Fruit fly (Drosophila melanogaster) whole organism, embryonic: ENCODE measurements around the gene CG7728.

Experiments used
- B-H2 ChIP-seq: fragments of 200-800 bp; sonication (Bioruptor generic); optimal IDR thresholded peaks from 2 replicates; lab custom pipeline; 2018; ENCODE audit warnings: missing biosample characterization, mild to moderate bottlenecking, missing genetic modification characterization
- Bdp1 ChIP-seq: fragments of 200-800 bp; sonication (Bioruptor generic); optimal IDR thresholded peaks from 3 replicates; lab custom pipeline; 2016; ENCODE audit warnings: missing biosample characterization, missing genetic modification characterization
- CG10462 ChIP-seq: fragments of 200-800 bp; sonication (Bioruptor generic); optimal IDR thresholded peaks from 2 replicates; lab custom pipeline; 2016; ENCODE audit warnings: missing biosample characterization, missing genetic modification characterization
- CG12071 ChIP-seq: fragments of 200-800 bp; sonication (Bioruptor generic); optimal IDR thresholded peaks from 3 replicates; lab custom pipeline; 2018; ENCODE audit warnings: missing biosample characterization, mild to moderate bottlenecking, missing genetic modification characterization
- CG12299 ChIP-seq: fragments of 200-800 bp; sonication (Bioruptor generic); optimal IDR thresholded peaks from 2 replicates; lab custom pipeline; 2018; ENCODE audit warnings: missing biosample characterization, mild to moderate bottlenecking, missing genetic modification characterization
- CG12659 ChIP-seq: fragments of 200-800 bp; sonication (Bioruptor generic); optimal IDR thresholded peaks from 3 replicates; lab custom pipeline; 2017; ENCODE audit warnings: mild to moderate bottlenecking, missing biosample characterization, missing genetic modification reagents, missing genetic modification characterization
- CG12942 ChIP-seq: fragments of 200-800 bp; sonication (Bioruptor generic); optimal IDR thresholded peaks from 3 replicates; lab custom pipeline; 2016; ENCODE audit warnings: missing biosample characterization, missing genetic modification characterization
- CG15011 ChIP-seq: fragments of 200-800 bp; sonication (Bioruptor generic); optimal IDR thresholded peaks from 3 replicates; lab custom pipeline; 2018; ENCODE audit warnings: missing biosample characterization, mild to moderate bottlenecking, missing genetic modification characterization
- CG17359 ChIP-seq: fragments of 200-800 bp; sonication (Bioruptor generic); optimal IDR thresholded peaks from 3 replicates; lab custom pipeline; 2018; ENCODE audit warnings: missing biosample characterization, mild to moderate bottlenecking, missing genetic modification characterization, moderate library complexity
- CG18011 ChIP-seq: fragments of 200-800 bp; sonication (Bioruptor generic); optimal IDR thresholded peaks from 2 replicates; lab custom pipeline; 2017; ENCODE audit warnings: missing biosample characterization, missing genetic modification characterization, mild to moderate bottlenecking, moderate library complexity, missing genotype
- CG30431 ChIP-seq: fragments of 200-800 bp; sonication (Bioruptor generic); optimal IDR thresholded peaks from 2 replicates; lab custom pipeline; 2017; ENCODE audit warnings: missing biosample characterization, missing genetic modification characterization
- CG31224 ChIP-seq: fragments of 200-800 bp; sonication (Bioruptor generic); IDR thresholded peaks from 2 replicates; pipeline ENCODE4 v1.3.6; 2022; ENCODE audit warnings: missing biosample characterization, missing genetic modification characterization
- CG4707 ChIP-seq: fragments of 200-800 bp; sonication (Bioruptor generic); optimal IDR thresholded peaks from 2 replicates; lab custom pipeline; 2018; ENCODE audit warnings: missing biosample characterization, mild to moderate bottlenecking, missing genetic modification characterization, moderate library complexity
- CG5245 ChIP-seq: fragments of 200-800 bp; sonication (Bioruptor generic); optimal IDR thresholded peaks from 3 replicates; lab custom pipeline; 2016; ENCODE audit warnings: missing biosample characterization, missing genetic modification characterization
- CG6689 ChIP-seq: fragments of 200-800 bp; sonication (Bioruptor generic); IDR thresholded peaks from 2 replicates; pipeline ENCODE4 v1.3.6; 2022; ENCODE audit warnings: missing biosample characterization, missing genetic modification characterization
- CG8089 ChIP-seq: fragments of 200-800 bp; sonication (Bioruptor generic); optimal IDR thresholded peaks from 3 replicates; lab custom pipeline; 2016; ENCODE audit warnings: missing biosample characterization, missing genetic modification characterization
- CG8765 ChIP-seq: fragments of 200-800 bp; sonication (Bioruptor generic); IDR thresholded peaks from 2 replicates; pipeline ENCODE4 v1.3.6; 2022; ENCODE audit warnings: missing biosample characterization, missing genetic modification characterization
- CG9797 ChIP-seq: fragments of 200-800 bp; sonication (Bioruptor generic); optimal IDR thresholded peaks from 3 replicates; lab custom pipeline; 2018; ENCODE audit warnings: missing biosample characterization, mild to moderate bottlenecking, missing genetic modification characterization
- Dbx ChIP-seq: fragments of 200-800 bp; sonication (Bioruptor generic); IDR thresholded peaks from 3 replicates; pipeline ENCODE4 v1.3.6; 2022; ENCODE audit warnings: missing biosample characterization, missing genetic modification characterization
- GATAe ChIP-seq: fragments of 200-800 bp; sonication (Bioruptor generic); conservative IDR thresholded peaks from 2 replicates; pipeline ENCODE4 v1.3.6; 2022; ENCODE audit warnings: missing biosample characterization, missing genetic modification characterization
- Lpt ChIP-seq: fragments of >200 bp; optimal IDR thresholded peaks from 2 replicates; lab custom pipeline; 2018; ENCODE audit warnings: missing biosample characterization, missing genetic modification characterization
- Meics ChIP-seq: fragments of 200-800 bp; sonication (Bioruptor generic); optimal IDR thresholded peaks from 2 replicates; lab custom pipeline; 2017; ENCODE audit warnings: missing biosample characterization, mild to moderate bottlenecking, missing genetic modification characterization
- NC2α ChIP-seq: fragments of 200-800 bp; sonication (Bioruptor generic); optimal IDR thresholded peaks from 2 replicates; lab custom pipeline; 2016; ENCODE audit warnings: missing biosample characterization, missing genetic modification characterization
- Poxn ChIP-seq: fragments of 200-800 bp; sonication (Bioruptor generic); IDR thresholded peaks from 2 replicates; pipeline ENCODE4 v1.3.6; 2022; ENCODE audit warnings: missing biosample characterization, missing genetic modification characterization
- Rx ChIP-seq: fragments of 200-800 bp; sonication (Bioruptor generic); IDR thresholded peaks from 2 replicates; pipeline ENCODE4 v1.3.6; 2022; ENCODE audit warnings: missing biosample characterization, missing genetic modification characterization
- TFAM ChIP-seq: fragments of 200-800 bp; sonication (Bioruptor generic); optimal IDR thresholded peaks from 2 replicates; lab custom pipeline; 2017; ENCODE audit warnings: missing biosample characterization, missing genetic modification characterization, inconsistent platforms
- Usf ChIP-seq: fragments of 200-800 bp; sonication (Bioruptor generic); optimal IDR thresholded peaks from 2 replicates; lab custom pipeline; 2017; ENCODE audit warnings: missing genotype, missing biosample characterization, missing genetic modification characterization
- Vsx1 ChIP-seq: fragments of 200-800 bp; sonication (Bioruptor generic); optimal IDR thresholded peaks from 2 replicates; lab custom pipeline; 2017; ENCODE audit warnings: missing biosample characterization, mild to moderate bottlenecking, missing genetic modification characterization, missing genetic modification reagents
- bbx ChIP-seq: fragments of 200-800 bp; sonication (Bioruptor generic); IDR thresholded peaks from 2 replicates; pipeline ENCODE4 v1.3.6; 2022; ENCODE audit warnings: missing biosample characterization, missing genetic modification characterization; ENCODE audit not compliant: partially characterized antibody
- bigmax ChIP-seq: fragments of 200-800 bp; sonication (Bioruptor generic); optimal IDR thresholded peaks from 2 replicates; lab custom pipeline; 2018; ENCODE audit warnings: missing biosample characterization, mild to moderate bottlenecking, missing genetic modification characterization
- disco-r ChIP-seq: fragments of 200-800 bp; sonication (Bioruptor generic); optimal IDR thresholded peaks from 2 replicates; lab custom pipeline; 2016; ENCODE audit warnings: missing biosample characterization, missing genetic modification characterization
- dmrt11E ChIP-seq: fragments of 200-800 bp; sonication (Bioruptor generic); optimal IDR thresholded peaks from 3 replicates; lab custom pipeline; 2018; ENCODE audit warnings: missing biosample characterization, mild to moderate bottlenecking, missing genetic modification characterization, moderate library complexity
- eve ChIP-seq, 2 experiments: fragments of >200 bp; optimal IDR thresholded peaks; 2 replicates each; lab custom pipeline; 2017; ENCODE audit warnings: missing biosample characterization in 2 of 2, missing genetic modification characterization in 2 of 2
- fd102C ChIP-seq: fragments of 200-800 bp; sonication (Bioruptor generic); optimal IDR thresholded peaks from 2 replicates; lab custom pipeline; 2018; ENCODE audit warnings: missing biosample characterization, mild to moderate bottlenecking, missing genetic modification characterization, moderate library complexity
- fu2 ChIP-seq: fragments of 200-800 bp; sonication (Bioruptor generic); optimal IDR thresholded peaks from 2 replicates; lab custom pipeline; 2016; ENCODE audit warnings: missing biosample characterization, missing genetic modification characterization
- her ChIP-seq: fragments of 200-800 bp; sonication (Bioruptor generic); optimal IDR thresholded peaks from 2 replicates; lab custom pipeline; 2016; ENCODE audit warnings: missing biosample characterization, missing genetic modification characterization
- jigr1 ChIP-seq: fragments of 200-800 bp; sonication (Bioruptor generic); IDR thresholded peaks from 3 replicates; pipeline ENCODE4 v1.3.6; 2022; ENCODE audit warnings: missing biosample characterization, missing genetic modification characterization
- kni ChIP-seq: fragments of 200-800 bp; sonication (Bioruptor generic); optimal IDR thresholded peaks from 3 replicates; lab custom pipeline; 2017; ENCODE audit warnings: mild to moderate bottlenecking, missing biosample characterization, missing genetic modification reagents, missing genetic modification characterization
- maf-S ChIP-seq: fragments of 200-800 bp; sonication (Bioruptor generic); optimal IDR thresholded peaks from 2 replicates; lab custom pipeline; 2016; ENCODE audit warnings: missing biosample characterization, missing genetic modification characterization
- nmo ChIP-seq: fragments of 200-800 bp; sonication (Bioruptor generic); optimal IDR thresholded peaks from 2 replicates; lab custom pipeline; 2018; ENCODE audit warnings: missing biosample characterization, mild to moderate bottlenecking, missing genetic modification characterization, moderate library complexity
- otp ChIP-seq: fragments of 200-800 bp; sonication (Bioruptor generic); IDR thresholded peaks from 3 replicates; pipeline ENCODE4, ENCODE4 v1.3.6; 2022; ENCODE audit warnings: missing biosample characterization, missing genetic modification characterization
- phol ChIP-seq: fragments of 200-800 bp; sonication (Bioruptor generic); optimal IDR thresholded peaks from 3 replicates; lab custom pipeline; 2018; ENCODE audit warnings: missing biosample characterization, mild to moderate bottlenecking, missing genetic modification characterization, moderate library complexity
- sc ChIP-seq, 3 experiments: fragments of >200 bp in 2 of 3; fragments of 200-800 bp in 1 of 3; sonication (Bioruptor generic) in 1 of 3; optimal IDR thresholded peaks; 2 replicates in 2 of 3; 3 replicates in 1 of 3; lab custom pipeline; 2017; ENCODE audit warnings: mild to moderate bottlenecking in 1 of 3, missing biosample characterization in 1 of 3, missing genetic modification characterization in 1 of 3, missing genetic modification reagents in 1 of 3
- stwl ChIP-seq: fragments of 200-800 bp; sonication (Bioruptor generic); optimal IDR thresholded peaks from 3 replicates; lab custom pipeline; 2018; ENCODE audit warnings: missing biosample characterization, mild to moderate bottlenecking, missing genetic modification characterization, moderate library complexity
- tup ChIP-seq: fragments of 200-800 bp; sonication (Bioruptor generic); optimal IDR thresholded peaks from 2 replicates; lab custom pipeline; 2016; ENCODE audit warnings: missing biosample characterization, mild to moderate bottlenecking, missing genetic modification characterization, moderate library complexity
- twi ChIP-seq: fragments of 200-800 bp; optimal IDR thresholded peaks from 2 replicates; lab custom pipeline; 2019; ENCODE audit warnings: missing biosample characterization, mild to moderate bottlenecking, missing genetic modification characterization, moderate library complexity
- vnd ChIP-seq: fragments of 200-800 bp; sonication (Bioruptor generic); IDR thresholded peaks from 3 replicates; pipeline ENCODE4 v1.3.6; 2022; ENCODE audit warnings: missing biosample characterization, missing genetic modification characterization; ENCODE audit not compliant: partially characterized antibody
- z ChIP-seq: fragments of 200-800 bp; sonication (Bioruptor generic); IDR thresholded peaks from 3 replicates; pipeline ENCODE4 v1.3.6; 2022; ENCODE audit warnings: missing biosample characterization, missing genetic modification characterization

The CG7728 gene

dm6 chr3L:17015663-17016575, at the start of gene CG7728, which contains the start of gene CG6664 (continued):
- TF ChIP-seq Poxn, result no peak
- TF ChIP-seq CG17359, result no peak
- TF ChIP-seq nmo, result peak; percentile 65
- no peak for TF ChIP-seq sc (optimal IDR thresholded peaks at IDR 0.05; lab: Kevin White, UChicago)
- peak; percentile 24 for TF ChIP-seq sc (GFP tag; optimal IDR thresholded peaks at IDR 0.05; lab: Kevin White, UChicago)
- TF ChIP-seq CG6689, result 0 out of 2 replicates have a peak, but pooled peaks have one; percentile 16
- TF ChIP-seq bigmax (GFP tag; lab: Kevin White, UChicago), result no peak
- peak; percentile 54; the same call in 2 of the 3 replicates for TF ChIP-seq Dbx (GFP tag; lab: Robert Waterston, UW)
- TF ChIP-seq CG30431 (GFP tag; lab: Kevin White, UChicago), result no peak
- peak; percentile 82 for TF ChIP-seq CG4707 (GFP tag; lab: Kevin White, UChicago)
- peak; percentile 24 for TF ChIP-seq stwl (tag; lab: Kevin White, UChicago)
- no peak for TF ChIP-seq Vsx1 (GFP tag; lab: Kevin White, UChicago)
- TF ChIP-seq jigr1 (GFP tag; lab: Robert Waterston, UW), result peak; percentile 18; the same call in 1 of the 3 replicates
- peak; percentile 58 for TF ChIP-seq phol
- no peak for TF ChIP-seq TFAM (GFP tag; lab: Kevin White, UChicago)
- 0 out of 3 replicates have a peak, but pooled peaks have one; percentile 33 for TF ChIP-seq otp
- no peak for TF ChIP-seq eve (GFP tag; optimal IDR thresholded peaks at IDR 0.05; lab: Kevin White, UChicago)
- TF ChIP-seq Lpt (GFP tag; lab: Kevin White, UChicago), result no peak
- no peak for TF ChIP-seq Bdp1 (GFP tag; lab: Kevin White, UChicago)
- TF ChIP-seq CG12942 (GFP tag; lab: Kevin White, UChicago), result peak; percentile 40
- no peak for TF ChIP-seq CG31224
- TF ChIP-seq B-H2, result no peak
- no peak for TF ChIP-seq disco-r (GFP tag; lab: Kevin White, UChicago)
- TF ChIP-seq CG10462 (GFP tag; lab: Kevin White, UChicago), result no peak
- TF ChIP-seq CG8089 (GFP tag; lab: Kevin White, UChicago), result no peak
- peak; percentile 1 for TF ChIP-seq CG18011 (GFP tag; lab: Kevin White, UChicago)
- peak; percentile 64 for TF ChIP-seq CG9797 (GFP tag; lab: Kevin White, UChicago)
- no peak for TF ChIP-seq Usf
- TF ChIP-seq bbx (GFP tag; lab: Robert Waterston, UW), result peak; percentile 41
- no peak for TF ChIP-seq CG12299 (tag; lab: Kevin White, UChicago)
- TF ChIP-seq vnd (GFP tag; lab: Robert Waterston, UW), result 0 out of 3 replicates have a peak, but pooled peaks have one; percentile 32
- no peak for TF ChIP-seq CG12071 (GFP tag; lab: Kevin White, UChicago)
- peak; percentile 43 for TF ChIP-seq kni (GFP tag; lab: Kevin White, UChicago)
- peak; percentile 25 for TF ChIP-seq twi
- TF ChIP-seq CG5245 (GFP tag; lab: Kevin White, UChicago), result no peak
- TF ChIP-seq GATAe (GFP tag; lab: Robert Waterston, UW), result no peak
- peak; percentile 63 for TF ChIP-seq CG12659 (GFP tag; lab: Kevin White, UChicago)
- no peak for TF ChIP-seq maf-S (GFP tag; lab: Kevin White, UChicago)
- TF ChIP-seq CG8765 (GFP tag; lab: Robert Waterston, UW), result 0 out of 2 replicates have a peak, but pooled peaks have one; percentile 35
- peak; percentile 57 for TF ChIP-seq dmrt11E (tag; lab: Kevin White, UChicago)
- TF ChIP-seq fu2 (GFP tag; lab: Kevin White, UChicago), result peak; percentile 19
- TF ChIP-seq fd102C, result no peak
- TF ChIP-seq z (GFP tag; lab: Robert Waterston, UW), result no peak
- TF ChIP-seq tup (GFP tag; lab: Kevin White, UChicago), result no peak
- peak; percentile 47 for TF ChIP-seq Meics
- TF ChIP-seq CG15011, result no peak
- TF ChIP-seq her (GFP tag; lab: Kevin White, UChicago), result no peak
- peak; percentile 50; the same call in 1 of the 2 replicates for TF ChIP-seq Rx
- no peak for TF ChIP-seq NC2α (GFP tag; lab: Kevin White, UChicago)
